Fruit fly (Drosophila melanogaster): ENCODE measurements around the gene Sod1.

Sod1 gene

DNA sequence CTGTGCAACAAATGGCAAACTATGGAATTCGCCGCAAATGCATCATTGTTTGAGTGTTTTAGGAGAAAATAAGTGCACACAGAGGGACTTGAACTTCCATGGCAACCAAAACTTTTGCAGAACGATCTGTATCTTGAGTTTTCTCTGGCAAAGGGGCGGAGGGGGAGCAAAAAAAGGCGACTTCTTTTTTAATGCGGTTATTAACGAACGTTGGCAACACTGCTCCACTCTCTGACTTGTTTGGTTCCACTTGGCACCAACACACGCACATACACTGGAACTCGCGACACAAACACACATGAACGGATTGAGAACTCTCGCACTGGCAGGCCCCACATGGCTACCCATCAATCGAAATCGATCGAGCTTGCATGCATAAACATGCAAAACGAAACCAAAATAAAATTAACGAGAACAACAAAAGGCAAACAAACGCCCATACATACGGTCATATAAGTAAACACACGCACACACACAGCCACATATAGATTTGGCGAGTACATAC lies 5.9 kb upstream of the Sod1 start (continued):
- TF ChIP-seq sisA (GFP tag; IDR thresholded peaks at IDR 0.05) (peak; percentile 54), sr (GFP tag; IDR thresholded peaks at IDR 0.05) (no peak), Fer3 (tag; optimal IDR thresholded peaks at IDR 0.05) (no peak), CG1647 (GFP tag; optimal IDR thresholded peaks at IDR 0.05) (no peak), dysf (GFP tag; IDR thresholded peaks at IDR 0.05) (peak; percentile 38; the same call in 1 of the 3 replicates), crol (GFP tag; IDR thresholded peaks at IDR 0.05) (peak; percentile 77), NFAT (GFP tag; IDR thresholded peaks at IDR 0.05) (peak; percentile 52; the same call in 1 of the 2 replicates), CG12299 (tag; optimal IDR thresholded peaks at IDR 0.05) (no peak), br (optimal IDR thresholded peaks at IDR 0.05) (no peak), tgo (GFP tag; IDR thresholded peaks at IDR 0.05) (peak; percentile 23; the same call in 1 of the 3 replicates), grau (tag; optimal IDR thresholded peaks at IDR 0.05) (peak; percentile 5), CG2116 (GFP tag; optimal IDR thresholded peaks at IDR 0.05) (no peak), Lpt (GFP tag; optimal IDR thresholded peaks at IDR 0.05) (no peak), al (GFP tag; IDR thresholded peaks at IDR 0.05) (peak; percentile 40; the same call in 1 of the 2 replicates), tin (GFP tag; optimal IDR thresholded peaks at IDR 0.05) (no peak), CG32772 (GFP tag; IDR thresholded peaks at IDR 0.05) (peak; percentile 55), Chrac-16 (GFP tag; optimal IDR thresholded peaks at IDR 0.05) (no peak), en (GFP tag; optimal IDR thresholded peaks at IDR 0.05) (no peak), CG3847 (GFP tag; IDR thresholded peaks at IDR 0.05) (no peak), ab (GFP tag; optimal IDR thresholded peaks at IDR 0.05) (no peak), vnd (GFP tag; IDR thresholded peaks at IDR 0.05; ENCODE audit: partially characterized antibody) (no peak), CG6791 (GFP tag; IDR thresholded peaks at IDR 0.05; ENCODE audit: partially characterized antibody) (0 out of 3 replicates have a peak, but pooled peaks have one; percentile 37), CG4730 (GFP tag; IDR thresholded peaks at IDR 0.05) (0 out of 2 replicates have a peak, but pooled peaks have one; percentile 10), chn (GFP tag; optimal IDR thresholded peaks at IDR 0.05) (peak; percentile 33), CG34224 (GFP tag; IDR thresholded peaks at IDR 0.05; ENCODE audit: partially characterized antibody) (0 out of 3 replicates have a peak, but pooled peaks have one; percentile 51), gfzf (GFP tag; optimal IDR thresholded peaks at IDR 0.05) (no peak), cato (GFP tag; optimal IDR thresholded peaks at IDR 0.05; ENCODE audit: borderline replicate concordance) (no peak), usp (GFP tag; optimal IDR thresholded peaks at IDR 0.05) (no peak), CG7963 (GFP tag; IDR thresholded peaks at IDR 0.05; ENCODE audit: partially characterized antibody) (no peak), Ets65A (GFP tag) (peak; percentile 53), Hr51 (GFP tag; optimal IDR thresholded peaks at IDR 0.05) (no peak), rib (GFP tag; IDR thresholded peaks at IDR 0.05) (no peak), CG34422 (GFP tag; IDR thresholded peaks at IDR 0.05) (no peak), Optix (GFP tag; IDR thresholded peaks at IDR 0.05) (0 out of 3 replicates have a peak, but pooled peaks have one; percentile 29), ems (GFP tag; optimal IDR thresholded peaks at IDR 0.05) (no peak), CG8478 (optimal IDR thresholded peaks at IDR 0.05) (no peak), CG11247 (GFP tag; IDR thresholded peaks at IDR 0.05) (0 out of 2 replicates have a peak, but pooled peaks have one; percentile 17), bbx (GFP tag; IDR thresholded peaks at IDR 0.05; ENCODE audit: partially characterized antibody) (peak; percentile 49), dimm (GFP tag; IDR thresholded peaks at IDR 0.05) (no peak), Mad (GFP tag; optimal IDR thresholded peaks at IDR 0.05) (no peak), lov (optimal IDR thresholded peaks at IDR 0.05) (no peak), lov (GFP tag; IDR thresholded peaks at IDR 0.05) (peak; percentile 35; the same call in 1 of the 3 replicates), MTF-1 (GFP tag; optimal IDR thresholded peaks at IDR 0.05; ENCODE audit: borderline replicate concordance) (no peak), prd (optimal IDR thresholded peaks at IDR 0.05) (no peak), prd (GFP tag; IDR thresholded peaks at IDR 0.05) (0 out of 3 replicates have a peak, but pooled peaks have one; percentile 9), CG18262 (tag; optimal IDR thresholded peaks at IDR 0.05) (no peak), disco-r (GFP tag; optimal IDR thresholded peaks at IDR 0.05) (no peak), gro (GFP tag; optimal IDR thresholded peaks at IDR 0.05) (no peak), Antp (GFP tag; optimal IDR thresholded peaks at IDR 0.05) (peak; percentile 29), Scr (GFP tag; IDR thresholded peaks at IDR 0.05; ENCODE audit: partially characterized antibody) (no peak), CG15011 (GFP tag; optimal IDR thresholded peaks at IDR 0.05) (no peak), fd102C (GFP tag; optimal IDR thresholded peaks at IDR 0.05) (no peak)

Data from whole organism, embryonic.